Worm (Caenorhabditis elegans): Measurements from ENCODE around the gene srd-27.

- TF ChIP-seq ztf-23 (GFP tag; IDR thresholded peaks at IDR 0.05) (no peak), ref-1 (GFP tag; conservative IDR thresholded peaks at IDR 0.05) (no peak), tab-1 (GFP tag; IDR thresholded peaks at IDR 0.05) (no peak), med-1 (GFP tag; optimal IDR thresholded peaks at IDR 0.05; ENCODE audit: insufficient read depth) (no peak), ztf-29 (GFP tag; IDR thresholded peaks at IDR 0.05) (no peak), flt-1 (GFP tag; IDR thresholded peaks at IDR 0.05) (no peak), T22C8.4 (GFP tag; IDR thresholded peaks at IDR 0.05) (no peak), cog-1 (tag; optimal IDR thresholded peaks at IDR 0.05) (no peak), klf-2 (GFP tag; conservative IDR thresholded peaks at IDR 0.05) (no peak)
These were observed 29.2 kb upstream of the srd-27 start for ce11 chrV:15773941-15774340.
